Worm (Caenorhabditis elegans): Measurements from ENCODE around the gene fbxb-75.

Gene fbxb-75

DNA sequence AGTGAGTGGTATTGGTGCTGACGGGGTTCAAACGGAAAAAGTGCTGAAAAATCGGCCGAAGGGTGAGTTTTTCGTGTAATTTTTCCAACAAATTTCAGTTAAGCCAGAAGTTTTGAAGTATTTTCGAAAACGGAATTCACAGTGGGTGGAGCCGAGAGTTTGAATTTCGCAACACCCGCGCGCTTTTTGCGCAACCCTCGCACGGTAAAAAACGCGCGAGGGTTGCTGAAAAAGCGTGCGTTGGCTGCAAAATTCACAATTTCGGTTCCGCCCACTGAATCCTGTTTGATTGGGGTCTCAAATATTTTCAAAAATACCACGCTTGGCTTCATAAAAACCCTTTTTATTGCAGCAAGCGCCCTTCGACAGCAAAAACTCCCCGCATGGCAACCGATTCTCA lies 6.4 kb upstream of the fbxb-75 start:
- no peak for TF ChIP-seq nhr-77 (tag; optimal IDR thresholded peaks at IDR 0.05)
- no peak for TF ChIP-seq nhr-237 (tag; optimal IDR thresholded peaks at IDR 0.05)
- no peak for TF ChIP-seq unc-55 (GFP tag; optimal IDR thresholded peaks at IDR 0.05)
- TF ChIP-seq sem-4 (tag; optimal IDR thresholded peaks at IDR 0.05) = no peak
- no peak for TF ChIP-seq snpc-4 (tag; optimal IDR thresholded peaks at IDR 0.05)
- TF ChIP-seq unc-62 (GFP tag; optimal IDR thresholded peaks at IDR 0.05) = no peak
- no peak for TF ChIP-seq ztf-1 (GFP tag; conservative IDR thresholded peaks at IDR 0.05)
- TF ChIP-seq unc-39 (tag; optimal IDR thresholded peaks at IDR 0.05) = no peak
- TF ChIP-seq nhr-10 (tag; optimal IDR thresholded peaks at IDR 0.05) = no peak
- TF ChIP-seq fos-1 (tag; optimal IDR thresholded peaks at IDR 0.05) = no peak
- TF ChIP-seq ztf-4 (tag; optimal IDR thresholded peaks at IDR 0.05) = no peak
- no peak for TF ChIP-seq lin-39 (tag; optimal IDR thresholded peaks at IDR 0.05)
- no peak for TF ChIP-seq egl-27 (tag; optimal IDR thresholded peaks at IDR 0.05)
- no peak for TF ChIP-seq ztf-11 (tag; optimal IDR thresholded peaks at IDR 0.05)
- no peak for TF ChIP-seq nhr-11 (tag; optimal IDR thresholded peaks at IDR 0.05)

DNA sequence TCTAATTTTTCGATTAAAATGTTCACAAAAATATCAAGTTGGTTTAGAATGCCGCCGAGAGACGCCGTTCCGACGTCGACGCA lies 6.1 kb upstream of the fbxb-75 start, which contains the start of gene chat-1:
Gene chat-1 (plus strand): TSS at position 48 of the 83 bp plus-strand sequence.
- TF ChIP-seq crh-2 (tag; optimal IDR thresholded peaks at IDR 0.05) (no peak), ceh-82 (tag; optimal IDR thresholded peaks at IDR 0.05) (no peak), mdl-1 (tag; optimal IDR thresholded peaks at IDR 0.05) (no peak), ztf-1 (GFP tag; conservative IDR thresholded peaks at IDR 0.05) (no peak), unc-62 (GFP tag; optimal IDR thresholded peaks at IDR 0.05) (no peak), Y55F3AM.14 (GFP tag; optimal IDR thresholded peaks at IDR 0.05) (no peak), nhr-25 (tag; optimal IDR thresholded peaks at IDR 0.05) (no peak), elt-3 (tag; optimal IDR thresholded peaks at IDR 0.05) (no peak), nhr-10 (tag; optimal IDR thresholded peaks at IDR 0.05) (no peak)

DNA sequence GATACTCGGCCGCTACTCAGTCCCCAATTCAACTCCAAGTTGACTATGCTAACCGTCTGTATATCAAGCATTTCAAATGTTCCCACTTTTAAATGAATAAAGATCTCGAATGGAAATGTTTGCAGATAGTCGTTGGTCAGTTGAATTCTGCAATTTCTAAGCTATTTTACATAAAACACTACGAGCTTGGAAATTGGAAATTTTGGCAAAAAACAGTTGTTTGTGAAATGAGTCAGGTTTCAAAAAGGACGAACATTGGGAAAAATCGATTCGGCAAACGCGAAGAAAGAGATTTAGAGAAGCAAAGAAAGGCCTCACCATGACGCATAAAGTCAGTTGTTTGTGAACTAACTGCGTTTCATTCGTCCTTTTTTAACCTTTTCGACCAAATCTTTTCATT lies 5.9 kb upstream of the fbxb-75 start:
- no peak for TF ChIP-seq sma-9 (GFP tag; optimal IDR thresholded peaks at IDR 0.05)
- no peak for TF ChIP-seq sma-9 (tag; optimal IDR thresholded peaks at IDR 0.05)
- TF ChIP-seq R02D3.7 (tag; optimal IDR thresholded peaks at IDR 0.05) = no peak
- no peak for TF ChIP-seq F13H6.1 (tag; optimal IDR thresholded peaks at IDR 0.05)
- no peak for TF ChIP-seq nhr-237 (tag; optimal IDR thresholded peaks at IDR 0.05)
- peak; percentile 53 for TF ChIP-seq C34F6.9 (tag; optimal IDR thresholded peaks at IDR 0.05)
- no peak for TF ChIP-seq zag-1 (tag; optimal IDR thresholded peaks at IDR 0.05)
- TF ChIP-seq crh-2 (tag; optimal IDR thresholded peaks at IDR 0.05) = peak; percentile 55
- peak; percentile 39 for TF ChIP-seq ZK546.5 (tag; optimal IDR thresholded peaks at IDR 0.05)
- TF ChIP-seq nhr-77 (tag; optimal IDR thresholded peaks at IDR 0.05) = no peak
- TF ChIP-seq lin-13 (GFP tag; optimal IDR thresholded peaks at IDR 0.05) = peak; percentile 53
- TF ChIP-seq nhr-129 (tag; optimal IDR thresholded peaks at IDR 0.05) = peak; percentile 73
- TF ChIP-seq fos-1 (tag; optimal IDR thresholded peaks at IDR 0.05) = peak; percentile 85
- no peak for TF ChIP-seq sem-4 (tag; optimal IDR thresholded peaks at IDR 0.05)
- peak; percentile 44 for TF ChIP-seq ztf-4 (tag; optimal IDR thresholded peaks at IDR 0.05)
- no peak for TF ChIP-seq unc-39 (tag; optimal IDR thresholded peaks at IDR 0.05)
- peak; percentile 8 for TF ChIP-seq nhr-25 (tag; optimal IDR thresholded peaks at IDR 0.05)
- peak; percentile 22 for TF ChIP-seq gmeb-1 (tag; optimal IDR thresholded peaks at IDR 0.05)
- no peak for TF ChIP-seq ztf-1 (GFP tag; conservative IDR thresholded peaks at IDR 0.05)
- no peak for TF ChIP-seq ceh-82 (tag; optimal IDR thresholded peaks at IDR 0.05)
- no peak for TF ChIP-seq nhr-12 (tag; optimal IDR thresholded peaks at IDR 0.05)
- peak; percentile 25 to 81 for TF ChIP-seq lsy-2 (tag; optimal IDR thresholded peaks at IDR 0.05)
- no peak for TF ChIP-seq peb-1 (tag; optimal IDR thresholded peaks at IDR 0.05)
- no peak for TF ChIP-seq skn-1 (tag; optimal IDR thresholded peaks at IDR 0.05)
- no peak for TF ChIP-seq ceh-16 (tag; optimal IDR thresholded peaks at IDR 0.05)
- no peak for TF ChIP-seq nhr-23 (tag; optimal IDR thresholded peaks at IDR 0.05)
- TF ChIP-seq ama-1 (optimal IDR thresholded peaks at IDR 0.05) = peak; percentile 71
- TF ChIP-seq unc-55 (GFP tag; optimal IDR thresholded peaks at IDR 0.05) = peak; percentile 61
- TF ChIP-seq lin-39 (tag; optimal IDR thresholded peaks at IDR 0.05) = no peak
- TF ChIP-seq Y55F3AM.14 (GFP tag; optimal IDR thresholded peaks at IDR 0.05) = no peak
- peak; percentile 38 for TF ChIP-seq sma-3 (GFP tag; optimal IDR thresholded peaks at IDR 0.05)

DNA sequence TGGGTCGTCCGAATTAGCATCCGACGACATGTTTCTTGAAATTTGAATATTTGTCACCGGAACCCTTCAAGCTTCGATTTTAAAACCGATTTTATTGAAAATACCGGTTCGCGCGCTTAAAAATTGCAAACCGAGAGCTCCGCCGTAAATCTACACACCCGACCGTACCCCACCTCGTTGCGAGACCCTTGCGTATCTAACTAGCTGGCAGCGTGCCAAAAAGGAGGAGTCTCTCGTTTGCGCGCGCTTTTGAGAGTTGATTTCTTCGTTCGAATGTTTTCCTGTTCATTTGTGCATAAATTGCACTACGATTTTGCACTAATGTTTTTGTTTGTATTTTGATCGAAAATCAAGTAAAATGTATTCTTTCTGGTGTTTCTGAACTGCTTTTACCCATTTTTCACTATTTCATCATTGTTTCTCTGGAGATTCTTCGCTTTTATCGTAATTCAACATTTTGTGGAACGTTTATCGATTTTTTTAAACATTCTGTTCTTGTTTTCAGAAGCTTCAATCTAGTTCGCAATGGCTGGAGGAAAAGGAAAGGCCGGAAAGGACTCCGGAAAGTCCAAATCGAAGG lies 4.8 kb upstream of the fbxb-75 start, which contains the start of the genes wapl-1 and htz-1:
Gene wapl-1 (minus strand): TSS at position 30 of the 580 bp plus-strand sequence.
Gene htz-1 (plus strand): TSS at position 506 of the 580 bp plus-strand sequence.
- TF ChIP-seq ceh-16 (tag; optimal IDR thresholded peaks at IDR 0.05) = peak; percentile 86
- TF ChIP-seq nhr-12 (tag; optimal IDR thresholded peaks at IDR 0.05) = no peak
- TF ChIP-seq snpc-4 (tag; optimal IDR thresholded peaks at IDR 0.05) = peak; percentile 82
- peak; percentile 90 for TF ChIP-seq ceh-82 (tag; optimal IDR thresholded peaks at IDR 0.05)
- TF ChIP-seq unc-62 (GFP tag; optimal IDR thresholded peaks at IDR 0.05) = peak; percentile 71
- peak; percentile 94 for TF ChIP-seq nhr-21 (tag; optimal IDR thresholded peaks at IDR 0.05)
- no peak for TF ChIP-seq mbf-1 (tag; optimal IDR thresholded peaks at IDR 0.05)
- TF ChIP-seq F13H6.1 (tag; optimal IDR thresholded peaks at IDR 0.05) = peak; percentile 96
- peak; percentile 97 for TF ChIP-seq sma-9 (GFP tag; optimal IDR thresholded peaks at IDR 0.05)
- no peak for TF ChIP-seq sma-9 (tag; optimal IDR thresholded peaks at IDR 0.05)
- peak; percentile 99 for TF ChIP-seq lsy-2 (tag; optimal IDR thresholded peaks at IDR 0.05)
- no peak for TF ChIP-seq aly-2 (tag; optimal IDR thresholded peaks at IDR 0.05)
- peak; percentile 91 for TF ChIP-seq fos-1 (tag; optimal IDR thresholded peaks at IDR 0.05)
- no peak for TF ChIP-seq ztf-1 (GFP tag; conservative IDR thresholded peaks at IDR 0.05)
- peak; percentile 99 for TF ChIP-seq lin-11 (tag; optimal IDR thresholded peaks at IDR 0.05)
- TF ChIP-seq nhr-77 (tag; optimal IDR thresholded peaks at IDR 0.05) = peak; percentile 16
- TF ChIP-seq C34F6.9 (tag; optimal IDR thresholded peaks at IDR 0.05) = peak; percentile 98
- TF ChIP-seq ztf-11 (tag; optimal IDR thresholded peaks at IDR 0.05) = no peak
- TF ChIP-seq blmp-1 (tag; optimal IDR thresholded peaks at IDR 0.05; ENCODE audit: insufficient read depth) = peak; percentile 72
- peak; percentile 59 for TF ChIP-seq nhr-10 (tag; optimal IDR thresholded peaks at IDR 0.05)
- no peak for TF ChIP-seq elt-3 (tag; optimal IDR thresholded peaks at IDR 0.05)
- TF ChIP-seq ZK546.5 (tag; optimal IDR thresholded peaks at IDR 0.05) = peak; percentile 99
- TF ChIP-seq peb-1 (tag; optimal IDR thresholded peaks at IDR 0.05) = no peak
- TF ChIP-seq nhr-6 (tag; optimal IDR thresholded peaks at IDR 0.05) = peak; percentile 92
- peak; percentile 97 for TF ChIP-seq crh-2 (tag; optimal IDR thresholded peaks at IDR 0.05)
- TF ChIP-seq sma-3 (GFP tag; optimal IDR thresholded peaks at IDR 0.05) = peak; percentile 97
- peak; percentile 95 for TF ChIP-seq nhr-25 (tag; optimal IDR thresholded peaks at IDR 0.05)

All from whole organism, L2 larva.